Fruit fly (Drosophila melanogaster) whole organism, embryonic: ENCODE data around the gene CG7016.

Experiments
- CG10431 ChIP-seq: fragments of 200-800 bp; sonication (Bioruptor generic); optimal IDR thresholded peaks from 3 replicates; lab custom pipeline; 2018; ENCODE audit warnings: missing biosample characterization, mild to moderate bottlenecking, missing genetic modification characterization
- CG11504 ChIP-seq: fragments of 200-800 bp; sonication (Bioruptor generic); optimal IDR thresholded peaks from 3 replicates; lab custom pipeline; 2019; ENCODE audit warnings: missing biosample characterization, mild to moderate bottlenecking, missing genetic modification characterization, moderate library complexity
- CG13296 ChIP-seq: fragments of 200-800 bp; sonication (Bioruptor generic); optimal IDR thresholded peaks from 3 replicates; lab custom pipeline; 2018; ENCODE audit warnings: missing biosample characterization, mild to moderate bottlenecking, missing genetic modification characterization
- CG1602 ChIP-seq: fragments of 200-800 bp; sonication (Bioruptor generic); optimal IDR thresholded peaks from 3 replicates; lab custom pipeline; 2016; ENCODE audit warnings: missing biosample characterization, missing genetic modification characterization
- CG1603 ChIP-seq: fragments of 200-800 bp; sonication (Bioruptor generic); optimal IDR thresholded peaks from 2 replicates; lab custom pipeline; 2019; ENCODE audit warnings: missing biosample characterization, mild to moderate bottlenecking, missing genetic modification characterization, moderate library complexity
- CG18262 ChIP-seq: fragments of 200-800 bp; optimal IDR thresholded peaks from 3 replicates; lab custom pipeline; 2019; ENCODE audit warnings: missing biosample characterization, mild to moderate bottlenecking, missing genetic modification characterization, moderate library complexity
- CG18599 ChIP-seq: fragments of 200-800 bp; sonication (Bioruptor generic); optimal IDR thresholded peaks from 3 replicates; lab custom pipeline; 2017; ENCODE audit warnings: missing biosample characterization, missing genetic modification characterization, mild to moderate bottlenecking, moderate library complexity, missing genetic modification reagents
- CG2678 ChIP-seq: fragments of 200-800 bp; sonication (Bioruptor generic); optimal IDR thresholded peaks from 3 replicates; lab custom pipeline; 2019; ENCODE audit warnings: missing biosample characterization, mild to moderate bottlenecking, missing genetic modification characterization, moderate library complexity
- CG2712 ChIP-seq: fragments of 200-800 bp; optimal IDR thresholded peaks from 3 replicates; lab custom pipeline; 2019; ENCODE audit warnings: missing biosample characterization, mild to moderate bottlenecking, missing genetic modification characterization, moderate library complexity
- CG3726 ChIP-seq: fragments of 200-800 bp; sonication (Bioruptor generic); IDR thresholded peaks from 3 replicates; pipeline ENCODE4, ENCODE4 v1.3.6; 2022; ENCODE audit warnings: missing biosample characterization, missing genetic modification characterization
- CG3995 ChIP-seq: fragments of 200-800 bp; sonication (Bioruptor generic); optimal IDR thresholded peaks from 3 replicates; lab custom pipeline; 2016; ENCODE audit warnings: missing biosample characterization, missing genetic modification characterization
- CG6791 ChIP-seq: fragments of 200-800 bp; sonication (Bioruptor generic); IDR thresholded peaks from 3 replicates; pipeline ENCODE4 v1.3.6; 2022; ENCODE audit warnings: missing biosample characterization, missing genetic modification characterization; ENCODE audit not compliant: partially characterized antibody
- CG7271 ChIP-seq: fragments of 200-800 bp; sonication (Bioruptor generic); optimal IDR thresholded peaks from 2 replicates; lab custom pipeline; 2018; ENCODE audit warnings: missing biosample characterization, mild to moderate bottlenecking, missing genetic modification characterization, moderate library complexity
- CoRest ChIP-seq: fragments of 200-800 bp; sonication (Bioruptor generic); optimal IDR thresholded peaks from 3 replicates; lab custom pipeline; 2018; ENCODE audit warnings: missing biosample characterization, mild to moderate bottlenecking, missing genetic modification characterization, moderate library complexity
- Dek ChIP-seq: fragments of 200-800 bp; sonication (Bioruptor generic); optimal IDR thresholded peaks from 3 replicates; lab custom pipeline; 2019; ENCODE audit warnings: missing biosample characterization, mild to moderate bottlenecking, missing genetic modification characterization, moderate library complexity
- Dip2 ChIP-seq: fragments of 200-800 bp; sonication (Bioruptor generic); IDR thresholded peaks from 2 replicates; pipeline ENCODE4 v1.3.6; 2022; ENCODE audit warnings: missing biosample characterization, missing genetic modification characterization
- Drgx ChIP-seq: fragments of 200-800 bp; sonication (Bioruptor generic); IDR thresholded peaks from 2 replicates; pipeline ENCODE4 v1.3.6; 2022; ENCODE audit warnings: missing biosample characterization, missing genetic modification characterization
- Ets97D ChIP-seq: fragments of 200-800 bp; sonication (Bioruptor generic); optimal IDR thresholded peaks from 3 replicates; lab custom pipeline; 2016; ENCODE audit warnings: missing biosample characterization, missing genetic modification characterization
- Fer1 ChIP-seq: fragments of 200-800 bp; sonication (Bioruptor generic); optimal IDR thresholded peaks from 2 replicates; lab custom pipeline; 2017; ENCODE audit warnings: missing biosample characterization, mild to moderate bottlenecking, missing genetic modification characterization
- H15 ChIP-seq: fragments of 200-800 bp; sonication (Bioruptor generic); IDR thresholded peaks from 3 replicates; pipeline ENCODE4 v1.3.6; 2022; ENCODE audit warnings: missing biosample characterization, missing genetic modification characterization
- Hr51 ChIP-seq, 2 experiments: fragments of 200-800 bp; sonication (Bioruptor generic); optimal IDR thresholded peaks; 2 replicates in 1 of 2; 3 replicates in 1 of 2; lab custom pipeline; 2016 to 2018; ENCODE audit warnings: missing biosample characterization in 2 of 2, missing genetic modification characterization in 2 of 2, mild to moderate bottlenecking in 1 of 2, moderate library complexity in 1 of 2
- MTF-1 ChIP-seq: fragments of 200-800 bp; sonication (Bioruptor generic); optimal IDR thresholded peaks from 2 replicates; lab custom pipeline; 2018; ENCODE audit warnings: missing biosample characterization, mild to moderate bottlenecking, missing genetic modification characterization, borderline replicate concordance
- Mes4 ChIP-seq: fragments of 200-800 bp; sonication (Bioruptor generic); optimal IDR thresholded peaks from 2 replicates; lab custom pipeline; 2016; ENCODE audit warnings: missing biosample characterization, missing genetic modification characterization
- NK7.1 ChIP-seq: fragments of 200-800 bp; sonication (Bioruptor generic); optimal IDR thresholded peaks from 3 replicates; lab custom pipeline; 2016; ENCODE audit warnings: missing biosample characterization, missing genetic modification characterization
- Sox102F ChIP-seq: fragments of 200-800 bp; sonication (Bioruptor generic); optimal IDR thresholded peaks from 2 replicates; lab custom pipeline; 2018; ENCODE audit warnings: missing biosample characterization, mild to moderate bottlenecking, missing genetic modification characterization, moderate library complexity
- TFAM ChIP-seq: fragments of 200-800 bp; sonication (Bioruptor generic); optimal IDR thresholded peaks from 2 replicates; lab custom pipeline; 2017; ENCODE audit warnings: missing biosample characterization, missing genetic modification characterization, inconsistent platforms
- Trl ChIP-seq, 3 experiments: fragments of >200 bp in 2 of 3; fragments of 200-800 bp in 1 of 3; sonication (Bioruptor generic) in 1 of 3; optimal IDR thresholded peaks; 2 replicates in 1 of 3; 3 replicates in 2 of 3; lab custom pipeline; 2016 to 2017; ENCODE audit warnings: missing biosample characterization in 1 of 3, missing genetic modification characterization in 1 of 3
- Xrp1 ChIP-seq: fragments of 200-800 bp; sonication (Bioruptor generic); IDR thresholded peaks from 2 replicates; pipeline ENCODE4 v1.3.6; 2022; ENCODE audit warnings: missing biosample characterization, missing genetic modification characterization
- az2 ChIP-seq: fragments of 200-800 bp; sonication (Bioruptor generic); optimal IDR thresholded peaks from 3 replicates; lab custom pipeline; 2016; ENCODE audit warnings: missing biosample characterization, missing genetic modification characterization
- fd64A ChIP-seq: fragments of 200-800 bp; sonication (Bioruptor generic); optimal IDR thresholded peaks from 3 replicates; lab custom pipeline; 2018; ENCODE audit warnings: missing biosample characterization, mild to moderate bottlenecking, missing genetic modification characterization
- ftz-f1 ChIP-seq: fragments of 200-800 bp; sonication (Bioruptor generic); optimal IDR thresholded peaks from 2 replicates; lab custom pipeline; 2016; ENCODE audit warnings: missing biosample characterization, missing genetic modification characterization
- gsb ChIP-seq: fragments of 200-800 bp; sonication (Bioruptor generic); IDR thresholded peaks from 2 replicates; pipeline ENCODE4 v1.3.6; 2022; ENCODE audit warnings: missing biosample characterization, missing genetic modification characterization
- lab ChIP-seq: fragments of 200-800 bp; sonication (Bioruptor generic); optimal IDR thresholded peaks from 3 replicates; lab custom pipeline; 2017; ENCODE audit warnings: missing biosample characterization, missing genetic modification characterization, mild to moderate bottlenecking, moderate library complexity, missing genetic modification reagents
- nerfin-2 ChIP-seq: fragments of 200-800 bp; sonication (Bioruptor generic); IDR thresholded peaks from 2 replicates; pipeline ENCODE4 v1.3.6; 2022; ENCODE audit warnings: missing biosample characterization, missing genetic modification characterization; ENCODE audit not compliant: partially characterized antibody
- phol ChIP-seq: fragments of 200-800 bp; sonication (Bioruptor generic); optimal IDR thresholded peaks from 3 replicates; lab custom pipeline; 2018; ENCODE audit warnings: missing biosample characterization, mild to moderate bottlenecking, missing genetic modification characterization, moderate library complexity
- run ChIP-seq: fragments of 200-800 bp; sonication (Bioruptor generic); optimal IDR thresholded peaks from 3 replicates; lab custom pipeline; 2018; ENCODE audit warnings: missing biosample characterization, mild to moderate bottlenecking, missing genetic modification characterization
- sens ChIP-seq: fragments of 200-800 bp; sonication (Bioruptor generic); peaks from one replicate; lab custom pipeline; 2016; ENCODE audit warnings: missing biosample characterization, missing genetic modification characterization
- sima ChIP-seq: fragments of 200-800 bp; sonication (Bioruptor generic); optimal IDR thresholded peaks from 2 replicates; lab custom pipeline; 2016; ENCODE audit warnings: missing biosample characterization, missing genetic modification characterization
- slp2 ChIP-seq: fragments of 200-800 bp; sonication (Bioruptor generic); optimal IDR thresholded peaks from 2 replicates; lab custom pipeline; 2016; ENCODE audit warnings: missing biosample characterization, missing genetic modification characterization
- so ChIP-seq: fragments of 200-800 bp; sonication (Bioruptor generic); IDR thresholded peaks from 3 replicates; pipeline ENCODE4 v1.3.6; 2022; ENCODE audit warnings: missing biosample characterization, missing genetic modification characterization
- tgo ChIP-seq: fragments of 200-800 bp; sonication (Bioruptor generic); IDR thresholded peaks from 3 replicates; pipeline ENCODE4 v1.3.6; 2022; ENCODE audit warnings: missing biosample characterization, missing genetic modification characterization
- zen2 ChIP-seq: fragments of 200-800 bp; sonication (Bioruptor generic); IDR thresholded peaks from 3 replicates; pipeline ENCODE4 v1.3.6; 2022; ENCODE audit warnings: missing biosample characterization, missing genetic modification characterization; ENCODE audit not compliant: partially characterized antibody

The CG7016 gene

DNA sequence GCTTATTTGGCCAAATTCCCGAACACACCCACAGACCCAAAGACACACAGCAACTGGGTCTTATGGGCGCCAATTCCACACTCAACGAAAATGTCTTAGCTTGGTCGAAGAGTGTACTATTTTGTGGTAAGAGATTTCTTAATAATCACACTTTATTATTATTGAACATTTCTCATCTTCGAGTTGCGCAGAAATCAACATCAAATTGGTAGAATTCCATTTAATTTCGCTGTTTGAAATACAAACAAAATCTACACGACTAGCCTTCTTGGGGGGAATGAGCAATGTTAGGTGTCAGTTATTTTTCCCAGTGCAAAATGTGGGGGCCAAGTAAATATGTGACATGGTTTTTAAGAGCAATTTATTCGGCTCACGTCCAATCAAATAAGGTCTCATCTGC is 28.2 kb downstream of the CG7016 start (continued):
- TF ChIP-seq CG3726 (GFP tag; lab: Robert Waterston, UW) (no peak), CG10431 (GFP tag; lab: Kevin White, UChicago) (no peak), nerfin-2 (GFP tag; lab: Robert Waterston, UW) (no peak), Fer1 (GFP tag; lab: Kevin White, UChicago) (no peak), fd64A (GFP tag; lab: Kevin White, UChicago) (no peak), CG2678 (peak; percentile 26), run (tag; lab: Kevin White, UChicago) (no peak), ftz-f1 (no peak), CG3995 (no peak), CG18599 (GFP tag; lab: Kevin White, UChicago) (no peak), sens (GFP tag; lab: Kevin White, UChicago) (no peak), CG1602 (GFP tag; lab: Kevin White, UChicago) (no peak), gsb (GFP tag; lab: Robert Waterston, UW) (no peak), H15 (GFP tag; lab: Robert Waterston, UW) (no peak), sima (GFP tag; lab: Kevin White, UChicago) (no peak), CG13296 (no peak), CG1603 (tag; lab: Kevin White, UChicago) (peak; percentile 33), CG11504 (peak; percentile 39), Hr51 (GFP tag; optimal IDR thresholded peaks at IDR 0.05; lab: Kevin White, UChicago) (peak in 1 of 2 experiments; percentile 31), phol (tag; lab: Kevin White, UChicago) (peak; percentile 14), Drgx (GFP tag; lab: Robert Waterston, UW) (peak; percentile 30; the same call in 1 of the 2 replicates), so (GFP tag; lab: Robert Waterston, UW) (no peak), Dip2 (GFP tag; lab: Robert Waterston, UW) (no peak), CG18262 (tag; lab: Kevin White, UChicago) (peak; percentile 15), Dek (tag; lab: Kevin White, UChicago) (no peak), CG2712 (tag; lab: Kevin White, UChicago) (peak; percentile 18), zen2 (GFP tag; lab: Robert Waterston, UW) (no peak), CG6791 (no peak), NK7.1 (GFP tag; lab: Kevin White, UChicago) (no peak), TFAM (GFP tag; lab: Kevin White, UChicago) (no peak), tgo (GFP tag; lab: Robert Waterston, UW) (peak; percentile 26; the same call in 1 of the 3 replicates), Mes4 (GFP tag; lab: Kevin White, UChicago) (no peak), slp2 (GFP tag; lab: Kevin White, UChicago) (no peak), CoRest (tag; lab: Kevin White, UChicago) (peak; percentile 3), Sox102F (GFP tag; lab: Kevin White, UChicago) (peak; percentile 24), CG7271 (tag; lab: Kevin White, UChicago) (no peak), az2 (GFP tag; lab: Kevin White, UChicago) (no peak), lab (GFP tag; lab: Kevin White, UChicago) (peak; percentile 25), Xrp1 (peak; percentile 9; the same call in 1 of the 2 replicates), Trl (optimal IDR thresholded peaks at IDR 0.05; lab: Kevin White, UChicago) (no peak), Trl (GFP tag; optimal IDR thresholded peaks at IDR 0.05; lab: Kevin White, UChicago) (no peak), Ets97D (GFP tag; lab: Kevin White, UChicago) (no peak), MTF-1 (GFP tag; lab: Kevin White, UChicago) (no peak)
